Worm (Caenorhabditis elegans) whole organism, young adult: ENCODE results near the gene tbc-2.

ENCODE experiments used
- B0035.1 ChIP-seq: sonication (generic microtip); optimal IDR thresholded peaks from 2 replicates; lab custom pipeline; 2016; ENCODE audit warnings: missing genetic modification characterization, mild to moderate bottlenecking, missing compliant biosample characterization, missing genotype, missing genetic modification reagents
- C06A6.2 ChIP-seq: fragments of 200-800 bp; sonication (Bioruptor generic); conservative IDR thresholded peaks from 2 replicates; pipeline ENCODE4 v1.3.6; 2022; ENCODE audit warnings: missing genetic modification characterization, missing compliant biosample characterization
- C17E4.6 ChIP-seq: fragments of 200-800 bp; sonication (Bioruptor generic); IDR thresholded peaks from 2 replicates; pipeline ENCODE4 v1.3.6; 2022; ENCODE audit warnings: missing genetic modification reagents, missing genetic modification characterization, missing compliant biosample characterization
- F10E7.11 ChIP-seq: sonication (generic microtip); optimal IDR thresholded peaks from 2 replicates; lab custom pipeline; 2017; ENCODE audit warnings: mild to moderate bottlenecking, missing genetic modification characterization, moderate library complexity, missing compliant biosample characterization
- F22D6.2 ChIP-seq: sonication (generic microtip); optimal IDR thresholded peaks from 2 replicates; lab custom pipeline; 2016; ENCODE audit warnings: mild to moderate bottlenecking, missing genetic modification characterization, missing compliant biosample characterization
- F23B12.7 ChIP-seq: sonication (generic microtip); optimal IDR thresholded peaks from 2 replicates; lab custom pipeline; 2017; ENCODE audit warnings: missing genetic modification characterization, mild to moderate bottlenecking, missing compliant biosample characterization, antibody characterized with exemption, moderate library complexity; ENCODE audit not compliant: insufficient read depth
- Y53G8AR.9 ChIP-seq: fragments of 200-800 bp; sonication (Bioruptor generic); conservative IDR thresholded peaks from 2 replicates; pipeline ENCODE4 v1.3.6; 2022; ENCODE audit warnings: missing genetic modification reagents, missing genetic modification characterization, missing compliant biosample characterization
- Y67H2A.10 ChIP-seq: fragments of 200-800 bp; sonication (Bioruptor generic); conservative IDR thresholded peaks from 2 replicates; pipeline ENCODE4 v1.3.6; 2022; ENCODE audit warnings: missing genetic modification reagents, missing genetic modification characterization, missing compliant biosample characterization
- ZK185.1 ChIP-seq: sonication (generic microtip); optimal IDR thresholded peaks from 2 replicates; lab custom pipeline; 2016; ENCODE audit warnings: mild to moderate bottlenecking, missing genetic modification characterization, missing compliant biosample characterization; ENCODE audit not compliant: poor library complexity, severe bottlenecking
- ama-1 ChIP-seq, 3 experiments: fragments of 150-350 bp in 1 of 3; sonication (generic microtip) in 2 of 3; optimal IDR thresholded peaks; 2 replicates each; lab custom pipeline; 2014 to 2018; ENCODE audit warnings: missing biosample characterization in 2 of 3, missing genetic modification characterization in 2 of 3, missing genetic modification reagents in 2 of 3
- aptf-3 ChIP-seq: fragments of 200-800 bp; sonication (Bioruptor generic); IDR thresholded peaks from 2 replicates; pipeline ENCODE4 v1.3.6; 2022; ENCODE audit warnings: missing genetic modification characterization, missing compliant biosample characterization
- attf-6 ChIP-seq: fragments of 200-800 bp; sonication (Bioruptor generic); IDR thresholded peaks from 2 replicates; pipeline ENCODE4 v1.3.6; 2022; ENCODE audit warnings: missing genetic modification reagents, missing genetic modification characterization, missing compliant biosample characterization
- ceh-100 ChIP-seq: fragments of 200-800 bp; sonication (Bioruptor generic); IDR thresholded peaks from 2 replicates; pipeline ENCODE4 v1.3.6; 2022; ENCODE audit warnings: missing genetic modification reagents, missing genetic modification characterization, missing compliant biosample characterization
- ceh-40 ChIP-seq: fragments of 200-800 bp; sonication (Bioruptor generic); IDR thresholded peaks from 2 replicates; pipeline ENCODE4 v1.3.6; 2022; ENCODE audit warnings: missing genetic modification characterization, missing compliant biosample characterization
- ceh-58 ChIP-seq: fragments of 200-800 bp; sonication (Bioruptor generic); IDR thresholded peaks from 2 replicates; pipeline ENCODE4 v1.3.6; 2022; ENCODE audit warnings: missing genetic modification characterization, missing compliant biosample characterization
- ceh-79 ChIP-seq: sonication (generic microtip); optimal IDR thresholded peaks from 2 replicates; lab custom pipeline; 2017; ENCODE audit warnings: mild to moderate bottlenecking, missing genetic modification characterization, missing compliant biosample characterization
- ceh-91 ChIP-seq: fragments of 200-800 bp; sonication (Bioruptor generic); IDR thresholded peaks from 2 replicates; pipeline ENCODE4 v1.3.6; 2022; ENCODE audit warnings: missing genetic modification reagents, missing genetic modification characterization, missing compliant biosample characterization
- die-1 ChIP-seq: sonication (generic microtip); optimal IDR thresholded peaks from 2 replicates; lab custom pipeline; 2016; ENCODE audit warnings: missing genotype, mild to moderate bottlenecking, missing genetic modification characterization, missing compliant biosample characterization
- dox-1 ChIP-seq: fragments of 200-800 bp; sonication (Bioruptor generic); IDR thresholded peaks from 2 replicates; pipeline ENCODE4 v1.3.6; 2022; ENCODE audit warnings: missing genetic modification reagents, missing genetic modification characterization, missing compliant biosample characterization
- efl-1 ChIP-seq: fragments of 150-350 bp; optimal IDR thresholded peaks from 2 replicates; lab custom pipeline; 2014; ENCODE audit warnings: missing biosample characterization, missing genetic modification reagents, missing genetic modification characterization
- egl-18 ChIP-seq: fragments of 200-800 bp; sonication (Bioruptor generic); IDR thresholded peaks from 2 replicates; pipeline ENCODE4 v1.3.6; 2022; ENCODE audit warnings: missing genetic modification reagents, missing genetic modification characterization, missing compliant biosample characterization
- gei-17 ChIP-seq: fragments of 200-800 bp; sonication (Bioruptor generic); optimal IDR thresholded peaks from 2 replicates; lab custom pipeline; 2018; ENCODE audit warnings: mild to moderate bottlenecking, missing genetic modification characterization, missing compliant biosample characterization
- hlh-12 ChIP-seq: sonication (generic microtip); optimal IDR thresholded peaks from 2 replicates; lab custom pipeline; 2016; ENCODE audit warnings: missing genetic modification characterization, missing compliant biosample characterization
- hlh-26 ChIP-seq: fragments of 200-800 bp; sonication (Bioruptor generic); conservative IDR thresholded peaks from 2 replicates; pipeline ENCODE4 v1.3.6; 2022; ENCODE audit warnings: missing genetic modification reagents, missing genetic modification characterization, missing compliant biosample characterization
- lag-1 ChIP-seq: fragments of 200-800 bp; sonication (Bioruptor generic); IDR thresholded peaks from 2 replicates; pipeline ENCODE4 v1.3.6; 2022; ENCODE audit warnings: missing genetic modification reagents, missing genetic modification characterization, missing compliant biosample characterization
- lin-26 ChIP-seq: fragments of 200-800 bp; sonication (Bioruptor generic); IDR thresholded peaks from 2 replicates; pipeline ENCODE4 v1.3.6; 2022; ENCODE audit warnings: missing genetic modification reagents, missing genetic modification characterization, missing compliant biosample characterization
- lsy-27 ChIP-seq: sonication (generic microtip); optimal IDR thresholded peaks from 2 replicates; lab custom pipeline; 2017; ENCODE audit warnings: missing genetic modification characterization, mild to moderate bottlenecking, missing compliant biosample characterization, antibody characterized with exemption, missing genotype, borderline replicate concordance; ENCODE audit not compliant: insufficient read depth
- mxl-1 ChIP-seq: sonication (generic microtip); optimal IDR thresholded peaks from 2 replicates; lab custom pipeline; 2016; ENCODE audit warnings: missing genetic modification characterization, missing compliant biosample characterization
- nhr-80 ChIP-seq: sonication (generic microtip); optimal IDR thresholded peaks from 2 replicates; lab custom pipeline; 2016; ENCODE audit warnings: missing genetic modification characterization, missing compliant biosample characterization
- sea-2 ChIP-seq: fragments of 200-800 bp; sonication (Bioruptor generic); IDR thresholded peaks from 2 replicates; pipeline ENCODE4 v1.3.6; 2022; ENCODE audit warnings: missing genetic modification characterization, missing compliant biosample characterization
- snpc-4 ChIP-seq, 5 experiments: fragments of 150-350 bp in 1 of 5; sonication (generic microtip) in 4 of 5; optimal IDR thresholded peaks; 2 replicates each; lab custom pipeline; 2014 to 2018; ENCODE audit warnings: missing genetic modification characterization in 5 of 5, missing biosample characterization in 3 of 5, antibody characterized with exemption in 2 of 5, mild to moderate bottlenecking in 2 of 5, missing compliant biosample characterization in 2 of 5, missing genotype in 2 of 5, moderate library complexity in 2 of 5, missing genetic modification reagents in 1 of 5
- tbx-9 ChIP-seq: sonication (generic microtip); optimal IDR thresholded peaks from 2 replicates; lab custom pipeline; 2016; ENCODE audit warnings: borderline replicate concordance, missing genetic modification characterization, inconsistent platforms, missing compliant biosample characterization
- tlf-1 ChIP-seq: fragments of 200-800 bp; sonication (Bioruptor generic); optimal IDR thresholded peaks from 2 replicates; lab custom pipeline; 2018; ENCODE audit warnings: mild to moderate bottlenecking, missing genetic modification characterization, missing compliant biosample characterization
- ztf-18 ChIP-seq: sonication (generic microtip); optimal IDR thresholded peaks from 2 replicates; lab custom pipeline; 2016; ENCODE audit warnings: missing genotype, mild to moderate bottlenecking, missing genetic modification characterization, missing compliant biosample characterization

tbc-2 gene

ce11 chrII:5819655-5820054 lies 7.6 kb downstream of the tbc-2 start (continued):
- TF ChIP-seq ceh-100, result peak; percentile 69
- TF ChIP-seq ceh-79 (tag; lab: Kevin White, UChicago), result no peak
- no peak for TF ChIP-seq egl-18
- TF ChIP-seq Y53G8AR.9, result no peak
- TF ChIP-seq F23B12.7 (tag; lab: Kevin White, UChicago), result no peak
- 0 out of 2 replicates have a peak, but pooled peaks have one; percentile 35 for TF ChIP-seq attf-6
- no peak for TF ChIP-seq tlf-1 (GFP tag; lab: Kevin White, UChicago)
- no peak for TF ChIP-seq ceh-58 (GFP tag; lab: Robert Waterston, UW)
- peak; percentile 34 for TF ChIP-seq ZK185.1 (tag; lab: Kevin White, UChicago)
- no peak for TF ChIP-seq hlh-26 (GFP tag; lab: Robert Waterston, UW)
- no peak for TF ChIP-seq lag-1 (GFP tag; lab: Robert Waterston, UW)
- TF ChIP-seq die-1, result no peak
- no peak for TF ChIP-seq lin-26 (GFP tag; lab: Robert Waterston, UW)
- no peak for TF ChIP-seq ceh-40
- TF ChIP-seq Y67H2A.10, result no peak
- TF ChIP-seq, all 124 proteins: peak for 26

DNA sequence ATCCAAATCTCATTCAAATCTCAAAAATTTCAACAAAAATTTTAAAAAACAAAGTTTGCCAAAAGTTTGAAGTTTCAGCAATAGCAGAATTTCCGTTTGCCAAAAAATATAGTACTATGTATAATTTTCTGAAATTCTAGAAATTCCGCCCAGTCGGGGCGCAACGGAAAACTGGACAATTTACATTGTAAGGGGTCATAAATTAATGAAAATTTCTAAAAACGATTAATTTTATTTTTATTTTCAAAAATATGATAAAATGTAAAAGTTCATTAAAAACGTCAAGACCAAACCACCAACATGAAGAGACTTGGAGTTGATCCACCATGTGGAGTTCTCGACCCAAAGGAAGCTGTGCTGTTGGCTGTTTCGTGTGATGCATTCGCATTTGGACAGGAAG lies 8.9 kb downstream of the tbc-2 start, which contains the start of gene ZK1248.4:
TSS of gene ZK1248.4 (plus strand) at position 301 of the 400 bp plus-strand sequence.
- TF ChIP-seq C17E4.6 (GFP tag; lab: Robert Waterston, UW) (no peak), hlh-26 (GFP tag; lab: Robert Waterston, UW) (no peak), ztf-18 (tag; lab: Kevin White, UChicago) (no peak), efl-1 (GFP tag; lab: Kevin White, UChicago) (no peak), dox-1 (GFP tag; lab: Robert Waterston, UW) (no peak), F10E7.11 (no peak), ama-1 (optimal IDR thresholded peaks at IDR 0.05; lab: Kevin White, UChicago) (no peak), ama-1 (GFP tag; optimal IDR thresholded peaks at IDR 0.05; lab: Kevin White, UChicago) (no peak), nhr-80 (tag; lab: Kevin White, UChicago) (no peak), tbx-9 (tag; lab: Kevin White, UChicago) (no peak), egl-18 (no peak), snpc-4 (GFP tag; optimal IDR thresholded peaks at IDR 0.05; lab: Kevin White, UChicago) (no peak), snpc-4 (tag; optimal IDR thresholded peaks at IDR 0.05; lab: Kevin White, UChicago) (no peak), ceh-91 (GFP tag; lab: Robert Waterston, UW) (no peak)

DNA sequence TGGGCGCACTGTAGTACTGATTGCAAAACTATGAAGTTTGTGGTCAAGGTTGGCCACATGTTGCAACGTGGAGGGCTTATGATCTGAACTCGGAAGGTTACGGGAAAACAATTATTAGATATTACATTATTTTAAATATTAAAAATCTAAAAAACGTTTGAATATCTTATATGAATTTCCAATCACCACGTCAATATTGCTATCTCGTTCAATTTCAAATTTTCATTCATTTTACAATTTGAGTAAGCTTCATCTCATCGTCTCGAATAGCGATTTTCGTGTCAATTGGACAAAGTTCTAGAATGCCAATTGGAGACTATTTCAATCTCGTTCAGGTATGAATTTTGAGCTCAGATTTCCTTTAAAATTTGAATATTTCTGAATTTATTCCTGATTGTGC lies 10.9 kb downstream of the tbc-2 start, which contains the start of gene ZK1248.20:
TSS of gene ZK1248.20 (plus strand) at position 301 of the 400 bp plus-strand sequence.
- TF ChIP-seq sea-2 (GFP tag; lab: Robert Waterston, UW), result no peak
- TF ChIP-seq mxl-1 (tag; lab: Kevin White, UChicago), result no peak
- TF ChIP-seq lsy-27 (tag; lab: Kevin White, UChicago), result no peak
- TF ChIP-seq attf-6, result no peak
- no peak for TF ChIP-seq hlh-12 (tag; lab: Kevin White, UChicago)
- TF ChIP-seq B0035.1, result no peak
- TF ChIP-seq F22D6.2 (tag; lab: Kevin White, UChicago), result no peak
- no peak for TF ChIP-seq gei-17 (GFP tag; lab: Kevin White, UChicago)
- no peak for TF ChIP-seq lag-1 (GFP tag; lab: Robert Waterston, UW)
- no peak for TF ChIP-seq aptf-3 (GFP tag; lab: Robert Waterston, UW)
- no peak for TF ChIP-seq C06A6.2 (GFP tag; lab: Robert Waterston, UW)
